Worm (Caenorhabditis elegans): ENCODE data around the gene cwp-4.

- TF ChIP-seq med-1 (GFP tag; optimal IDR thresholded peaks at IDR 0.05; ENCODE audit: insufficient read depth) = no peak
- no peak for TF ChIP-seq cog-1 (tag; optimal IDR thresholded peaks at IDR 0.05)
- TF ChIP-seq T22C8.4 (GFP tag; IDR thresholded peaks at IDR 0.05) = no peak
- TF ChIP-seq klf-2 (GFP tag; conservative IDR thresholded peaks at IDR 0.05) = no peak
- TF ChIP-seq flt-1 (GFP tag; IDR thresholded peaks at IDR 0.05) = no peak
These were observed 34.9 kb downstream of the cwp-4 start for ce11 chrV:5088311-5088710.

All from whole organism, midembryonic.